Fruit fly (Drosophila melanogaster) whole organism, adult: ENCODE data around the gene CG18170.

Source experiments
- CG12768 ChIP-seq: fragments of 200-800 bp; sonication (Bioruptor generic); optimal IDR thresholded peaks from 2 replicates; lab custom pipeline; 2017; ENCODE audit warnings: missing biosample characterization, missing genetic modification characterization, mild to moderate bottlenecking, moderate library complexity, missing genetic modification reagents
- CG7045 ChIP-seq: fragments of 200-800 bp; sonication (Bioruptor generic); optimal IDR thresholded peaks from 2 replicates; lab custom pipeline; 2017; ENCODE audit warnings: missing biosample characterization, mild to moderate bottlenecking, missing genetic modification characterization
- CG7101 ChIP-seq: fragments of 200-800 bp; sonication (Bioruptor generic); optimal IDR thresholded peaks from 2 replicates; lab custom pipeline; 2018; ENCODE audit warnings: missing biosample characterization, mild to moderate bottlenecking, missing genetic modification characterization, moderate library complexity
- cnc ChIP-seq, 2 experiments: fragments of >200 bp; optimal IDR thresholded peaks; 2 replicates each; lab custom pipeline; 2017
- kay ChIP-seq: fragments of 200-800 bp; sonication (Bioruptor generic); peaks from one replicate; lab custom pipeline; 2016; ENCODE audit warnings: missing biosample characterization, missing genetic modification characterization, borderline replicate concordance

dm6 chr3L:1636886-1637285, 34.1 kb downstream of the CG18170 start:
- no peak for TF ChIP-seq CG7045 (GFP tag; lab: Kevin White, UChicago)
- TF ChIP-seq CG12768 (GFP tag; lab: Kevin White, UChicago), result no peak
- no peak for TF ChIP-seq CG7101 (tag; lab: Kevin White, UChicago)
- TF ChIP-seq cnc (optimal IDR thresholded peaks at IDR 0.05; lab: Kevin White, UChicago), result no peak
- no peak for TF ChIP-seq kay (GFP tag; lab: Kevin White, UChicago)
